Worm (Caenorhabditis elegans) whole organism, midembryonic: ENCODE data around the gene gtap-2.

ENCODE experiments used
- cog-1 ChIP-seq: sonication (generic microtip); optimal IDR thresholded peaks from 2 replicates; lab custom pipeline; 2016; ENCODE audit warnings: missing genetic modification characterization, missing compliant biosample characterization
- ztf-29 ChIP-seq: fragments of 200-800 bp; sonication (Bioruptor generic); IDR thresholded peaks from 2 replicates; pipeline ENCODE4 v1.3.6; 2022; ENCODE audit warnings: missing genetic modification reagents, missing genetic modification characterization, missing compliant biosample characterization

- TF ChIP-seq cog-1 (no peak), ztf-29 (no peak)
Measured at ce11 chrIII:9822942-9823341, 14.6 kb downstream of the gtap-2 start, which contains the start of gene arl-5.
